Fruit fly (Drosophila melanogaster) whole organism, embryonic: ENCODE measurements around the gene Evi5.

ENCODE experiments used
- CG10565 ChIP-seq: fragments of 200-800 bp; sonication (Bioruptor generic); optimal IDR thresholded peaks from 3 replicates; lab custom pipeline; 2016; ENCODE audit warnings: missing biosample characterization, mild to moderate bottlenecking, missing genetic modification characterization
- CG10959 ChIP-seq: fragments of 200-800 bp; sonication (Bioruptor generic); IDR thresholded peaks from 2 replicates; pipeline ENCODE4 v1.3.6; 2022; ENCODE audit warnings: missing biosample characterization, missing genetic modification characterization
- CG11247 ChIP-seq: fragments of 200-800 bp; sonication (Bioruptor generic); IDR thresholded peaks from 2 replicates; pipeline ENCODE4 v1.3.6; 2022; ENCODE audit warnings: missing biosample characterization, missing genetic modification characterization
- CG11560 ChIP-seq: fragments of 200-800 bp; sonication (Bioruptor generic); IDR thresholded peaks from 3 replicates; pipeline ENCODE4 v1.3.6; 2022; ENCODE audit warnings: missing biosample characterization, missing genetic modification characterization
- CG12155 ChIP-seq: fragments of 200-800 bp; sonication (Bioruptor generic); optimal IDR thresholded peaks from 3 replicates; lab custom pipeline; 2016; ENCODE audit warnings: missing biosample characterization, missing genetic modification characterization
- CG1529 ChIP-seq: fragments of 200-800 bp; sonication (Bioruptor generic); optimal IDR thresholded peaks from 3 replicates; lab custom pipeline; 2018; ENCODE audit warnings: missing biosample characterization, missing genetic modification characterization
- CG15601 ChIP-seq: fragments of 200-800 bp; sonication (Bioruptor generic); optimal IDR thresholded peaks from 3 replicates; lab custom pipeline; 2019; ENCODE audit warnings: missing biosample characterization, mild to moderate bottlenecking, missing genetic modification characterization, moderate library complexity
- CG1602 ChIP-seq: fragments of 200-800 bp; sonication (Bioruptor generic); optimal IDR thresholded peaks from 3 replicates; lab custom pipeline; 2016; ENCODE audit warnings: missing biosample characterization, missing genetic modification characterization
- CG17361 ChIP-seq: fragments of 200-800 bp; sonication (Bioruptor generic); IDR thresholded peaks from 3 replicates; pipeline ENCODE4 v1.3.6; 2022; ENCODE audit warnings: missing biosample characterization, missing genetic modification characterization
- CG17568 ChIP-seq: fragments of 200-800 bp; sonication (Bioruptor generic); optimal IDR thresholded peaks from 2 replicates; lab custom pipeline; 2018; ENCODE audit warnings: missing biosample characterization, mild to moderate bottlenecking, missing genetic modification characterization, moderate library complexity
- CG18262 ChIP-seq: fragments of 200-800 bp; optimal IDR thresholded peaks from 3 replicates; lab custom pipeline; 2019; ENCODE audit warnings: missing biosample characterization, mild to moderate bottlenecking, missing genetic modification characterization, moderate library complexity
- CG18599 ChIP-seq: fragments of 200-800 bp; sonication (Bioruptor generic); optimal IDR thresholded peaks from 3 replicates; lab custom pipeline; 2017; ENCODE audit warnings: missing biosample characterization, missing genetic modification characterization, mild to moderate bottlenecking, moderate library complexity, missing genetic modification reagents
- CG2129 ChIP-seq: fragments of 200-800 bp; sonication (Bioruptor generic); IDR thresholded peaks from 2 replicates; pipeline ENCODE4 v1.3.6; 2022; ENCODE audit warnings: missing biosample characterization, missing genetic modification characterization; ENCODE audit not compliant: partially characterized antibody
- CG32772 ChIP-seq: fragments of 200-800 bp; sonication (Bioruptor generic); IDR thresholded peaks from 2 replicates; pipeline ENCODE4 v1.3.6; 2022; ENCODE audit warnings: missing biosample characterization, missing genetic modification characterization
- CG34224 ChIP-seq: fragments of 200-800 bp; sonication (Bioruptor generic); IDR thresholded peaks from 3 replicates; pipeline ENCODE4 v1.3.6; 2022; ENCODE audit warnings: missing biosample characterization, missing genetic modification characterization; ENCODE audit not compliant: partially characterized antibody
- CG7745 ChIP-seq: fragments of 200-800 bp; sonication (Bioruptor generic); optimal IDR thresholded peaks from 2 replicates; lab custom pipeline; 2018; ENCODE audit warnings: missing biosample characterization, mild to moderate bottlenecking, missing genetic modification characterization, moderate library complexity
- CG7928 ChIP-seq: fragments of 200-800 bp; sonication (Bioruptor generic); optimal IDR thresholded peaks from 2 replicates; lab custom pipeline; 2017; ENCODE audit warnings: missing biosample characterization, mild to moderate bottlenecking, missing genetic modification characterization
- D ChIP-seq, 2 experiments: fragments of 200-800 bp in 1 of 2; fragments of >200 bp in 1 of 2; sonication (Bioruptor generic) in 1 of 2; optimal IDR thresholded peaks; 2 replicates in 1 of 2; 3 replicates in 1 of 2; lab custom pipeline; 2017; ENCODE audit warnings: mild to moderate bottlenecking in 1 of 2, missing biosample characterization in 1 of 2, missing genetic modification characterization in 1 of 2, missing genetic modification reagents in 1 of 2
- Hmr ChIP-seq: fragments of 200-800 bp; sonication (Bioruptor generic); optimal IDR thresholded peaks from 3 replicates; lab custom pipeline; 2017; ENCODE audit warnings: mild to moderate bottlenecking, missing biosample characterization, missing genetic modification reagents, missing genetic modification characterization
- Kr ChIP-seq: fragments of 200-800 bp; sonication (Bioruptor generic); optimal IDR thresholded peaks from 2 replicates; lab custom pipeline; 2017; ENCODE audit warnings: missing biosample characterization, mild to moderate bottlenecking, missing genetic modification characterization
- Myb ChIP-seq: fragments of 200-800 bp; sonication (Bioruptor generic); optimal IDR thresholded peaks from 2 replicates; lab custom pipeline; 2016; ENCODE audit warnings: missing biosample characterization, missing genetic modification characterization
- NK7.1 ChIP-seq: fragments of 200-800 bp; sonication (Bioruptor generic); optimal IDR thresholded peaks from 3 replicates; lab custom pipeline; 2016; ENCODE audit warnings: missing biosample characterization, missing genetic modification characterization
- Oaz ChIP-seq: fragments of 200-800 bp; sonication (Bioruptor generic); IDR thresholded peaks from 2 replicates; pipeline ENCODE4 v1.3.6; 2022; ENCODE audit warnings: missing biosample characterization, missing genetic modification characterization
- Rfx ChIP-seq: fragments of 200-800 bp; sonication (Bioruptor generic); IDR thresholded peaks from 2 replicates; pipeline ENCODE4 v1.3.6; 2022; ENCODE audit warnings: missing biosample characterization, missing genetic modification characterization
- Side ChIP-seq: fragments of 200-800 bp; sonication (Bioruptor generic); optimal IDR thresholded peaks from 2 replicates; lab custom pipeline; 2016; ENCODE audit warnings: missing biosample characterization, missing genetic modification characterization
- Stat92E ChIP-seq, 3 experiments: fragments of >200 bp in 2 of 3; fragments of 200-800 bp in 1 of 3; sonication (Bioruptor generic) in 1 of 3; optimal IDR thresholded peaks; 2 replicates each; lab custom pipeline; 2017 to 2019; ENCODE audit warnings: missing biosample characterization in 3 of 3, missing genetic modification characterization in 3 of 3, mild to moderate bottlenecking in 1 of 3, moderate library complexity in 1 of 3
- Tbp ChIP-seq: fragments of >200 bp; optimal IDR thresholded peaks from 2 replicates; lab custom pipeline; 2018; ENCODE audit warnings: missing biosample characterization, missing genetic modification characterization
- ato ChIP-seq: fragments of 200-800 bp; sonication (Bioruptor generic); IDR thresholded peaks from 2 replicates; pipeline ENCODE4 v1.3.6; 2022; ENCODE audit warnings: missing biosample characterization, missing genetic modification characterization; ENCODE audit not compliant: partially characterized antibody
- br ChIP-seq: fragments of >200 bp; optimal IDR thresholded peaks from 2 replicates; lab custom pipeline; 2017
- btn ChIP-seq: fragments of 200-800 bp; sonication (Bioruptor generic); optimal IDR thresholded peaks from 2 replicates; lab custom pipeline; 2016; ENCODE audit warnings: missing biosample characterization, missing genetic modification characterization
- corto ChIP-seq: fragments of 200-800 bp; sonication (Bioruptor generic); optimal IDR thresholded peaks from 2 replicates; lab custom pipeline; 2016; ENCODE audit warnings: missing biosample characterization, mild to moderate bottlenecking, missing genetic modification characterization, moderate library complexity
- dm ChIP-seq: fragments of 200-800 bp; sonication (Bioruptor generic); optimal IDR thresholded peaks from 3 replicates; lab custom pipeline; 2016; ENCODE audit warnings: missing biosample characterization, missing genetic modification characterization
- dmrt11E ChIP-seq: fragments of 200-800 bp; sonication (Bioruptor generic); optimal IDR thresholded peaks from 3 replicates; lab custom pipeline; 2018; ENCODE audit warnings: missing biosample characterization, mild to moderate bottlenecking, missing genetic modification characterization, moderate library complexity
- gsb ChIP-seq: fragments of 200-800 bp; sonication (Bioruptor generic); IDR thresholded peaks from 2 replicates; pipeline ENCODE4 v1.3.6; 2022; ENCODE audit warnings: missing biosample characterization, missing genetic modification characterization
- hbn ChIP-seq: fragments of 200-800 bp; sonication (Bioruptor generic); IDR thresholded peaks from 2 replicates; pipeline ENCODE4 v1.3.6; 2022; ENCODE audit warnings: missing biosample characterization, missing genetic modification characterization; ENCODE audit not compliant: partially characterized antibody
- ken ChIP-seq: fragments of 200-800 bp; sonication (Bioruptor generic); IDR thresholded peaks from 3 replicates; pipeline ENCODE4 v1.3.6; 2022; ENCODE audit warnings: missing biosample characterization, missing genetic modification characterization
- mld ChIP-seq: fragments of 200-800 bp; sonication (Bioruptor generic); IDR thresholded peaks from 3 replicates; pipeline ENCODE4 v1.3.6; 2022; ENCODE audit warnings: missing biosample characterization, missing genetic modification characterization; ENCODE audit not compliant: partially characterized antibody
- onecut ChIP-seq: fragments of 200-800 bp; sonication (Bioruptor generic); IDR thresholded peaks from 2 replicates; pipeline ENCODE4 v1.3.6; 2022; ENCODE audit warnings: missing biosample characterization, missing genetic modification characterization
- pnt ChIP-seq: fragments of 200-800 bp; sonication (Bioruptor generic); optimal IDR thresholded peaks from 3 replicates; lab custom pipeline; 2016; ENCODE audit warnings: missing biosample characterization, missing genetic modification characterization
- sd ChIP-seq: fragments of 200-800 bp; sonication (Bioruptor generic); optimal IDR thresholded peaks from 3 replicates; lab custom pipeline; 2018; ENCODE audit warnings: missing biosample characterization, mild to moderate bottlenecking, missing genetic modification characterization, moderate library complexity
- sob ChIP-seq: fragments of 200-800 bp; sonication (Bioruptor generic); IDR thresholded peaks from 2 replicates; pipeline ENCODE4 v1.3.6; 2022; ENCODE audit warnings: missing biosample characterization, missing genetic modification characterization
- stwl ChIP-seq: fragments of 200-800 bp; sonication (Bioruptor generic); optimal IDR thresholded peaks from 3 replicates; lab custom pipeline; 2018; ENCODE audit warnings: missing biosample characterization, mild to moderate bottlenecking, missing genetic modification characterization, moderate library complexity
- sug ChIP-seq: fragments of 200-800 bp; optimal IDR thresholded peaks from 2 replicates; lab custom pipeline; 2019; ENCODE audit warnings: missing biosample characterization, mild to moderate bottlenecking, missing genetic modification characterization, moderate library complexity
- tgo ChIP-seq: fragments of 200-800 bp; sonication (Bioruptor generic); IDR thresholded peaks from 3 replicates; pipeline ENCODE4 v1.3.6; 2022; ENCODE audit warnings: missing biosample characterization, missing genetic modification characterization
- tio ChIP-seq: fragments of 200-800 bp; sonication (Bioruptor generic); optimal IDR thresholded peaks from 2 replicates; lab custom pipeline; 2017; ENCODE audit warnings: missing biosample characterization, missing genetic modification characterization, inconsistent platforms
- trem ChIP-seq: fragments of 200-800 bp; optimal IDR thresholded peaks from 3 replicates; lab custom pipeline; 2019; ENCODE audit warnings: missing biosample characterization, mild to moderate bottlenecking, missing genetic modification characterization, moderate library complexity
- ttk ChIP-seq: fragments of 200-800 bp; sonication (Bioruptor generic); IDR thresholded peaks from 2 replicates; pipeline ENCODE4 v2.1.2; 2022; ENCODE audit warnings: missing biosample characterization, missing genetic modification characterization
- twi ChIP-seq: fragments of 200-800 bp; optimal IDR thresholded peaks from 2 replicates; lab custom pipeline; 2019; ENCODE audit warnings: missing biosample characterization, mild to moderate bottlenecking, missing genetic modification characterization, moderate library complexity

Evi5 gene

dm6 chrX:11450406-11450805 lies 3.8 kb downstream of the Evi5 start (continued):
- peak; percentile 37 for TF ChIP-seq Rfx (GFP tag; lab: Robert Waterston, UW)
- TF ChIP-seq dm = no peak
- no peak for TF ChIP-seq CG2129 (GFP tag; lab: Robert Waterston, UW)
- no peak for TF ChIP-seq CG34224 (GFP tag; lab: Robert Waterston, UW)
- TF ChIP-seq CG15601 = no peak
- TF ChIP-seq Oaz = no peak
- no peak for TF ChIP-seq br

dm6 chrX:11449476-11450119 lies 4.6 kb downstream of the Evi5 start:
- peak; percentile 68 for TF ChIP-seq btn
- TF ChIP-seq dm = peak; percentile 59
- TF ChIP-seq CG11247 (GFP tag; lab: Robert Waterston, UW) = peak; percentile 90
- TF ChIP-seq dmrt11E = peak; percentile 44
- no peak for TF ChIP-seq Stat92E (GFP tag; optimal IDR thresholded peaks at IDR 0.05; lab: Kevin White, UChicago)
- peak; percentile 54 for TF ChIP-seq sd
- no peak for TF ChIP-seq CG7745
- peak; percentile 74 for TF ChIP-seq Myb (GFP tag; lab: Kevin White, UChicago)
- no peak for TF ChIP-seq ato (GFP tag; lab: Robert Waterston, UW)
- TF ChIP-seq tgo (GFP tag; lab: Robert Waterston, UW) = peak; percentile 86
- no peak for TF ChIP-seq Kr
- TF ChIP-seq CG32772 = peak; percentile 80
- no peak for TF ChIP-seq Tbp (GFP tag; lab: Kevin White, UChicago)
- peak; percentile 64 for TF ChIP-seq CG17568
- TF ChIP-seq CG12155 (GFP tag; lab: Kevin White, UChicago) = peak; percentile 67
- peak; percentile 62 for TF ChIP-seq CG10959 (GFP tag; lab: Robert Waterston, UW)
- peak; percentile 86 for TF ChIP-seq ttk (GFP tag; lab: Robert Waterston, UW)
- TF ChIP-seq D (optimal IDR thresholded peaks at IDR 0.05; lab: Kevin White, UChicago) = no peak
- TF ChIP-seq D (GFP tag; optimal IDR thresholded peaks at IDR 0.05; lab: Kevin White, UChicago) = peak; percentile 69
- TF ChIP-seq sob (GFP tag; lab: Robert Waterston, UW) = peak; percentile 85
- TF ChIP-seq trem = peak; percentile 52
- TF ChIP-seq mld = no peak
- peak; percentile 82 for TF ChIP-seq CG17361 (GFP tag; lab: Robert Waterston, UW)
- peak; percentile 83 for TF ChIP-seq Hmr (GFP tag; lab: Kevin White, UChicago)
- peak; percentile 79; the same call in 2 of the 3 replicates for TF ChIP-seq CG11560
- peak; percentile 84 for TF ChIP-seq sug (tag; lab: Kevin White, UChicago)
- no peak for TF ChIP-seq CG10565 (GFP tag; lab: Kevin White, UChicago)
- TF ChIP-seq gsb (GFP tag; lab: Robert Waterston, UW) = peak; percentile 77
- peak; percentile 71 for TF ChIP-seq CG18262 (tag; lab: Kevin White, UChicago)
- TF ChIP-seq CG1602 (GFP tag; lab: Kevin White, UChicago) = peak; percentile 75
- TF ChIP-seq onecut (GFP tag; lab: Robert Waterston, UW) = peak; percentile 74
- no peak for TF ChIP-seq stwl (tag; lab: Kevin White, UChicago)
- TF ChIP-seq CG18599 (GFP tag; lab: Kevin White, UChicago) = peak; percentile 92
- no peak for TF ChIP-seq hbn
- peak; percentile 70 for TF ChIP-seq twi
- peak; percentile 77 for TF ChIP-seq tio (GFP tag; lab: Kevin White, UChicago)
- peak; percentile 86 for TF ChIP-seq pnt (GFP tag; lab: Kevin White, UChicago)
- peak; percentile 85 for TF ChIP-seq Side (GFP tag; lab: Kevin White, UChicago)
- peak; percentile 61 for TF ChIP-seq NK7.1 (GFP tag; lab: Kevin White, UChicago)
- no peak for TF ChIP-seq corto (GFP tag; lab: Kevin White, UChicago)
- TF ChIP-seq CG1529 (GFP tag; lab: Kevin White, UChicago) = peak; percentile 70
- peak; percentile 86 for TF ChIP-seq ken (GFP tag; lab: Robert Waterston, UW)
- peak; percentile 22 for TF ChIP-seq CG7928 (GFP tag; lab: Kevin White, UChicago)
